Fruit fly (Drosophila melanogaster): ENCODE results near the gene Der-1.

Der-1 gene

DNA sequence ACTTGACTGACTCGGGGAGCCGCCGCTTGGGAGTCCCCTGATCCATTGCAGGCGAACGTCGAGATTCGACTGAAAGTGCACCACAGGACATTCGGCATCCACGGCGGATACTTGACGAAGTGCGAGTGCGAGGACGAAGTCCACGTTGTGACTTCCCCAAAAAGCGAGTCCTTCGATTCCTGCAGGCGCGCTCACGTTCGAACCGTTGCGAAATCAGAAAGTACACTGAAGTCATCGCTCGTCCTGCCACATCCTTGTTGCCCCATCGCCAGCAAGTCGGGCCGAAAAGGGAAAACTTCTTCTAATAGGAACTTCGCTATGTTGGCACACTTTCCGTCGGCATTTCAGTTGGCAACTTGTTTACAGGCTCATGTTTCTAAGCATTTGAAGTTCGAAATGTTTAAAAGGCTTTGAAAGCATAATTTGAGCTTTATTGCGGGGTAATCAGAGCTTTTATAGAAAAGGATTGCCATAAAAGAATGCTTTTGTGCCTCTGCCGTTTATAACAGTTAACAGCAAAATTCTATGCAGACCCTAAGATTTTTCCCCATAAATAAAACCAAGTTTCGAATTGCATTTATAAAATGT lies 32.4 kb downstream of the Der-1 start, which contains the start of gene CG33543:
CG33543 (minus strand) TSS at position 232 of the 588 bp plus-strand sequence.
- TF ChIP-seq Hr78 (GFP tag; optimal IDR thresholded peaks at IDR 0.05) (no peak), ara (GFP tag; IDR thresholded peaks at IDR 0.05) (no peak), dpn (GFP tag; optimal IDR thresholded peaks at IDR 0.05) (no peak), CG2889 (GFP tag; IDR thresholded peaks at IDR 0.05) (0 out of 3 replicates have a peak, but pooled peaks have one; percentile 29), jumu (GFP tag; optimal IDR thresholded peaks at IDR 0.05) (no peak), gem (tag; optimal IDR thresholded peaks at IDR 0.05) (no peak), sqz (GFP tag; optimal IDR thresholded peaks at IDR 0.05) (no peak), Opbp (GFP tag; IDR thresholded peaks at IDR 0.05; ENCODE audit: partially characterized antibody) (no peak), CG9215 (GFP tag; IDR thresholded peaks at IDR 0.05) (no peak), Deaf1 (tag; optimal IDR thresholded peaks at IDR 0.05) (peak; percentile 94), Dbx (GFP tag; IDR thresholded peaks at IDR 0.05) (0 out of 3 replicates have a peak, but pooled peaks have one; percentile 25), ssp (GFP tag; IDR thresholded peaks at IDR 0.05) (no peak), CG6791 (GFP tag; IDR thresholded peaks at IDR 0.05; ENCODE audit: partially characterized antibody) (no peak), Usf (GFP tag; optimal IDR thresholded peaks at IDR 0.05) (no peak), CG7271 (tag; optimal IDR thresholded peaks at IDR 0.05) (no peak), CG6272 (GFP tag; IDR thresholded peaks at IDR 0.05) (no peak), CG11560 (tag; IDR thresholded peaks at IDR 0.05) (0 out of 3 replicates have a peak, but pooled peaks have one; percentile 27), CG14014 (GFP tag; IDR thresholded peaks at IDR 0.05) (no peak), CG10979 (tag; optimal IDR thresholded peaks at IDR 0.05) (no peak), sd (tag; optimal IDR thresholded peaks at IDR 0.05) (no peak), CG8924 (tag; optimal IDR thresholded peaks at IDR 0.05) (no peak), CG9609 (GFP tag; optimal IDR thresholded peaks at IDR 0.05) (no peak), CG11504 (tag; optimal IDR thresholded peaks at IDR 0.05) (peak; percentile 98), chinmo (GFP tag; IDR thresholded peaks at IDR 0.05; ENCODE audit: partially characterized antibody) (0 out of 4 replicates have a peak, but pooled peaks have one; percentile 30), unpg (GFP tag; optimal IDR thresholded peaks at IDR 0.05) (no peak)

DNA sequence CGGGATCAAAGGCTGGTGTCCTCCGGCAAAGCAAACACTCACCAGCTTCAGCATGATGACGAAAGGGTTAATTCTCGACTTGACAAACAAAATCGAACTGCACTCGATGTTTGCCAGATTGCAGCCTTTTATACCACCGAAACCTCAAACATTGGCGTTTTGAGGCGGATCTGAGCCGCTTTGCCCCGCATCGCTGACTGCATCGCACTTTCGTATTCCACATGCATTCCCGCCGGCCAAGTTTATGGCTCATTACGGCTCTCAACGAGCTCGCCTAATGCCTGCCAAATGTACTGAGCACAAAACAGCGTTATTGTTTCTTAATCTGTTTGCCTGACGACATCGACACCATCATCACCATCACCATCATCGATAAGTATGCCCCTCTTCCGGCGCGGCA lies 33.3 kb downstream of the Der-1 start, which contains the start of gene CG15353:
CG15353 (minus strand) TSS at position 101 of the 400 bp plus-strand sequence.
- TF ChIP-seq Dref (GFP tag; IDR thresholded peaks at IDR 0.05) (0 out of 2 replicates have a peak, but pooled peaks have one; percentile 22), en (GFP tag; optimal IDR thresholded peaks at IDR 0.05) (no peak)

DNA sequence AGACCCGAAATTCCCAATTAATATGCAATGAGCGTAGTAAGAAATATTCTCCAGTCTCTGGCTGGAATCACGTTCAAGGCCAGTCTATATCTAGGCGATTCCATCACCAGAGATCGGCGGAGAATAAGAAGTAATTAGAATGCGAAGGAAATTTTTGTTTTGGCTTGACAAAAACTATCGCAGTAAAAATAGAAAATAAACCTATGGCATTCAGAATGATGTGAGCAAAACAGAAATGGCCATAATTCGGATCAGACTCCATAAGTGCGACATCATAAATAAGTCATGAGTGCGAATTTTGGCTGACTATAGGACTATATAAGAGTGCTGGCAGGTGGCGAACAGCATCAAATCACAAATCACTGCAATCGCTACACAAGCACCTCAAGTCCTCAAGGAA lies 34.4 kb downstream of the Der-1 start, which contains the start of gene Nplp4:
Nplp4 (plus strand) TSS at position 301 of the 400 bp plus-strand sequence.
- TF ChIP-seq Usf (GFP tag; optimal IDR thresholded peaks at IDR 0.05): no peak
- no peak for TF ChIP-seq CG9932 (GFP tag; IDR thresholded peaks at IDR 0.05)
- TF ChIP-seq HLH3B (GFP tag; IDR thresholded peaks at IDR 0.05): no peak
- TF ChIP-seq Jarid2 (GFP tag; optimal IDR thresholded peaks at IDR 0.05): no peak
- TF ChIP-seq yki (optimal IDR thresholded peaks at IDR 0.05): no peak
- TF ChIP-seq CG12071 (GFP tag; optimal IDR thresholded peaks at IDR 0.05): no peak
- TF ChIP-seq crp (GFP tag; optimal IDR thresholded peaks at IDR 0.05): no peak
- no peak for TF ChIP-seq CG15696 (tag; optimal IDR thresholded peaks at IDR 0.05)
- TF ChIP-seq CG4360 (GFP tag; IDR thresholded peaks at IDR 0.05): no peak
- no peak for TF ChIP-seq CG6689 (GFP tag; IDR thresholded peaks at IDR 0.05)
- no peak for TF ChIP-seq nerfin-1 (tag; optimal IDR thresholded peaks at IDR 0.05)
- no peak for TF ChIP-seq B-H2 (GFP tag; optimal IDR thresholded peaks at IDR 0.05)
- no peak for TF ChIP-seq pum (GFP tag; optimal IDR thresholded peaks at IDR 0.05)
- no peak for TF ChIP-seq CG13624 (GFP tag; optimal IDR thresholded peaks at IDR 0.05)

Measured in whole organism, embryonic.